Worm (Caenorhabditis elegans) whole organism, late embryonic: ENCODE results near the gene C02B8.6.

Experiments used
- hlh-15 ChIP-seq: sonication (generic microtip); optimal IDR thresholded peaks from 2 replicates; lab custom pipeline; 2016; ENCODE audit warnings: missing genetic modification characterization, missing compliant biosample characterization
- pros-1 ChIP-seq: fragments of 150-350 bp; optimal IDR thresholded peaks from 2 replicates; lab custom pipeline; 2014; ENCODE audit warnings: missing biosample characterization, missing genetic modification reagents, missing genetic modification characterization

- TF ChIP-seq hlh-15 (tag; lab: Kevin White, UChicago) (no peak), pros-1 (tag; lab: Kevin White, UChicago) (no peak)
Measured at ce11 chrX:8103899-8104298, 32.2 kb downstream of the C02B8.6 start, which contains the start of gene K07E3.2.
